Fruit fly (Drosophila melanogaster): ENCODE measurements around the gene Ets65A.

DNA sequence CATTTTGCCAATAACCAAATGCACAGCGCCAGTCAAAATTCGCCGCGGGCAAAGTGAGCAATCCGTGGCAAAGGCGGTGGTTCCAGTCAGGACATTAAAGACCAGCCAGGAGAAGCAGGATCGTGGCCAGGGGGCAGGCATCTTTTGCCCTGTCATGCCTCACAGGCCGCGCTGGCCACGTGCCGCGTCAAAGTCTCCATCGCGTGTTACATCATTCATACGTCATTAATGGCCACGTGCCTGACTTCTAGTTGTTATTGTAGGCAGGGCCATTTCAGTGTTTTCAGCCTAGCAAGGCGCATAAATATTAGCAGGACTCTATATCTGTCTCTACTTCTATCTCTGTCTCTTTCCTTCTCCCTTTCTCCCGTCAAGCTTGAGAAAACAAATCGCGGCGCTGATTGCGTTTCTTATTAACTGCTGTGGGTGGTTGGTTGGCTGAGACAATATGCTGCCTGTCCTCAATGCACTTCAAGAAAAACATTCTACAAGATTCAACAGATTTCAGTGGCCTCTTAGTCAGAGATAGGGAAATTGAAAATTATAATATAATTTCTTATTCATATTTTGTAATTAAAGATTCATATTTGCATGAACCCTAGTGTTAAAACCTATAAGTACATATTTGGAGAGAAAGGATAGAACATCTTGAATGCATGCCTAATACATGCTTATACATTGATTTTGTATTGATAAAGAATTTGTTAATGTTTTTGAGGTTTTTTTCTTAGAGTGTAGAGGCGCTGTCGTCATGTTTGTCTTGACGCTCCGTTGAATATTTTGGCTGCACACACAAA is 11.0 kb downstream of the Ets65A start:
- no peak for TF ChIP-seq psq (optimal IDR thresholded peaks at IDR 0.05)
- no peak for TF ChIP-seq insv (optimal IDR thresholded peaks at IDR 0.05)
- no peak for TF ChIP-seq h (optimal IDR thresholded peaks at IDR 0.05)
- no peak for TF ChIP-seq ttk (optimal IDR thresholded peaks at IDR 0.05)
- TF ChIP-seq Sin3A (optimal IDR thresholded peaks at IDR 0.05), result no peak
- TF ChIP-seq Myc (optimal IDR thresholded peaks at IDR 0.05), result no peak
